Worm (Caenorhabditis elegans) whole organism, L4/young adult: ENCODE measurements around the gene gmeb-3.

Experiments
- W03F9.2 ChIP-seq: fragments of 150-350 bp; optimal IDR thresholded peaks from 2 replicates; lab custom pipeline; 2014; ENCODE audit warnings: missing biosample characterization, missing genetic modification characterization
- him-1 ChIP-seq: sonication (generic microtip); optimal IDR thresholded peaks from 2 replicates; lab custom pipeline; 2016; ENCODE audit warnings: missing genotype, missing genetic modification reagents, missing genetic modification characterization, missing compliant biosample characterization

DNA sequence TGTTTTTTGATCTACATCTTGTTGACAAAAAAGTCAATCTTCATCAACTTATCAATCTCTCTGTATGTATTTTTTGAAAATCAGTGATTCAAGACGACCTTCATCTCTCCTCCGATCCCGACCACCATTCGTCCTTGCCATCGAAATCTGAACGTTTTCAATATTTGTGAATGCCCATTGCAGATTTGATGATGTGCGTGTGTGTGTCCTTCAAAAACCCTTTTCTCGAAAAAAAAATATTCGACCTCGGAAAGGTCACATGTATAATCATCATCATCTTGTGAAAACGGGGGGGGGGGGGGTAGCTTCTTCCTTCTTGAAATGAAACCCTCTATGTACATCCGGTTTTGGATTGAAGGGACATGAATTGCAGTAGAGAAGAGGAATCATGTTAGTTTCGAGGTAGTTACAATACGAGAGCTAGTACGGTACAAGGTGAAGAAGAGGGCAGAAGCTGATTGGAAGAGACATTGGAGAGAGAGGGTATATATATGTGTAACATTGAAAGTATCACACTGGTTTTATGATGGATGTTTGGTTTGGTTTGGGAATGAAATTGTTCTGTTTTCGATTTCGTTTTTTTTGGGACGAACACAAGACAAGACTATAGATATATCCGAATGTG, 44.2 kb downstream of the gmeb-3 start:
- TF ChIP-seq W03F9.2 (tag; lab: Kevin White, UChicago) (no peak), him-1 (tag; lab: Kevin White, UChicago) (no peak)
